Worm (Caenorhabditis elegans): ENCODE data around the gene glb-3.

glb-3 gene

ce11 chrV:11134296-11134695 lies at the start of gene glb-3:
glb-3 (plus strand) TSS chrV:11134596.
- TF ChIP-seq hmbx-1 (tag; optimal IDR thresholded peaks at IDR 0.05) (no peak), B0310.2 (tag; optimal IDR thresholded peaks at IDR 0.05) (no peak), tbx-11 (GFP tag; IDR thresholded peaks at IDR 0.05) (no peak), ets-7 (tag; optimal IDR thresholded peaks at IDR 0.05) (no peak), pes-1 (GFP tag; IDR thresholded peaks at IDR 0.05) (no peak), tbx-37 (GFP tag; conservative IDR thresholded peaks at IDR 0.05) (no peak), F13C5.2 (tag; optimal IDR thresholded peaks at IDR 0.05) (no peak), hmg-4 (GFP tag; optimal IDR thresholded peaks at IDR 0.05) (no peak)

ce11 chrV:11087119-11087518 lies 47.3 kb upstream of the glb-3 start:
- TF ChIP-seq hnd-1 (tag; optimal IDR thresholded peaks at IDR 0.05) (no peak), ama-1 (optimal IDR thresholded peaks at IDR 0.05) (no peak), pes-1 (GFP tag; IDR thresholded peaks at IDR 0.05) (no peak), ets-7 (tag; optimal IDR thresholded peaks at IDR 0.05) (no peak), hmbx-1 (tag; optimal IDR thresholded peaks at IDR 0.05) (no peak), F13C5.2 (tag; optimal IDR thresholded peaks at IDR 0.05) (no peak), ceh-36 (tag; optimal IDR thresholded peaks at IDR 0.05) (no peak), tra-4 (tag; optimal IDR thresholded peaks at IDR 0.05) (no peak), sea-1 (GFP tag; conservative IDR thresholded peaks at IDR 0.05) (no peak), hmg-4 (GFP tag; optimal IDR thresholded peaks at IDR 0.05) (no peak), B0310.2 (tag; optimal IDR thresholded peaks at IDR 0.05) (no peak), ceh-13 (GFP tag; optimal IDR thresholded peaks at IDR 0.05) (no peak), flt-1 (GFP tag; IDR thresholded peaks at IDR 0.05) (no peak), scrt-1 (GFP tag; IDR thresholded peaks at IDR 0.05) (no peak), tbx-37 (GFP tag; conservative IDR thresholded peaks at IDR 0.05) (no peak)

- no peak for TF ChIP-seq ets-7 (tag; optimal IDR thresholded peaks at IDR 0.05)
- no peak for TF ChIP-seq ceh-13 (GFP tag; optimal IDR thresholded peaks at IDR 0.05)
- TF ChIP-seq B0310.2 (tag; optimal IDR thresholded peaks at IDR 0.05): no peak
- TF ChIP-seq F13C5.2 (tag; optimal IDR thresholded peaks at IDR 0.05): no peak
Measured at ce11 chrV:11087519-11087998, 46.8 kb upstream of the glb-3 start, which contains the start of gene Y42A5A.1. Y42A5A.1 (plus strand) TSS chrV:11087948.

- TF ChIP-seq B0310.2 (tag; optimal IDR thresholded peaks at IDR 0.05) (no peak), flt-1 (GFP tag; IDR thresholded peaks at IDR 0.05) (no peak), ets-7 (tag; optimal IDR thresholded peaks at IDR 0.05) (no peak), ceh-36 (tag; optimal IDR thresholded peaks at IDR 0.05) (no peak), F13C5.2 (tag; optimal IDR thresholded peaks at IDR 0.05) (no peak), tra-4 (tag; optimal IDR thresholded peaks at IDR 0.05) (no peak), pes-1 (GFP tag; IDR thresholded peaks at IDR 0.05) (no peak)
Measured at ce11 chrV:11093163-11094091, 41.0 kb upstream of the glb-3 start, which contains the start of gene lact-8. lact-8 (minus strand) TSS chrV:11093607.

- no peak for TF ChIP-seq flt-1 (GFP tag; IDR thresholded peaks at IDR 0.05)
- no peak for TF ChIP-seq hmg-4 (GFP tag; optimal IDR thresholded peaks at IDR 0.05)
Measured at ce11 chrV:11094698-11095097, 39.7 kb upstream of the glb-3 start.

ce11 chrV:11095873-11096272 lies 38.5 kb upstream of the glb-3 start, which contains the start of gene Y42A5A.3:
Y42A5A.3 (minus strand) TSS chrV:11095973.
- TF ChIP-seq pes-1 (GFP tag; IDR thresholded peaks at IDR 0.05) (no peak), ets-7 (tag; optimal IDR thresholded peaks at IDR 0.05) (no peak), hmbx-1 (tag; optimal IDR thresholded peaks at IDR 0.05) (no peak), sea-1 (GFP tag; conservative IDR thresholded peaks at IDR 0.05) (no peak), ceh-36 (tag; optimal IDR thresholded peaks at IDR 0.05) (no peak), ceh-13 (GFP tag; optimal IDR thresholded peaks at IDR 0.05) (no peak)

ce11 chrV:11098599-11098998 lies 35.8 kb upstream of the glb-3 start, which contains the start of gene cdkl-1:
cdkl-1 (plus strand) TSS chrV:11098899.
- TF ChIP-seq tbx-37 (GFP tag; conservative IDR thresholded peaks at IDR 0.05): no peak
- no peak for TF ChIP-seq flt-1 (GFP tag; IDR thresholded peaks at IDR 0.05)
- TF ChIP-seq hmg-4 (GFP tag; optimal IDR thresholded peaks at IDR 0.05): no peak
- no peak for TF ChIP-seq F13C5.2 (tag; optimal IDR thresholded peaks at IDR 0.05)
- no peak for TF ChIP-seq B0310.2 (tag; optimal IDR thresholded peaks at IDR 0.05)
- TF ChIP-seq ceh-36 (tag; optimal IDR thresholded peaks at IDR 0.05): no peak
- TF ChIP-seq ceh-13 (GFP tag; optimal IDR thresholded peaks at IDR 0.05): no peak
- no peak for TF ChIP-seq sea-1 (GFP tag; conservative IDR thresholded peaks at IDR 0.05)
- no peak for TF ChIP-seq ama-1 (optimal IDR thresholded peaks at IDR 0.05)
- no peak for TF ChIP-seq aly-1 (tag; optimal IDR thresholded peaks at IDR 0.05)
- TF ChIP-seq hnd-1 (tag; optimal IDR thresholded peaks at IDR 0.05): no peak
- no peak for TF ChIP-seq scrt-1 (GFP tag; IDR thresholded peaks at IDR 0.05)
- TF ChIP-seq tra-4 (tag; optimal IDR thresholded peaks at IDR 0.05): no peak
- no peak for TF ChIP-seq hmbx-1 (tag; optimal IDR thresholded peaks at IDR 0.05)
- no peak for TF ChIP-seq ets-7 (tag; optimal IDR thresholded peaks at IDR 0.05)

- TF ChIP-seq tbx-37 (GFP tag; conservative IDR thresholded peaks at IDR 0.05) (no peak), tbx-11 (GFP tag; IDR thresholded peaks at IDR 0.05) (no peak)
Measured at ce11 chrV:11104408-11104807, 30.0 kb upstream of the glb-3 start.
